Worm (Caenorhabditis elegans) whole organism, L2 larva: ENCODE measurements around the gene cyp-35A4.

Experiments used
- ceh-16 ChIP-seq: fragments of 150-350 bp; optimal IDR thresholded peaks from 2 replicates; lab custom pipeline; 2014; ENCODE audit warnings: missing biosample characterization, missing genetic modification characterization
- lin-39 ChIP-seq: fragments of 150-350 bp; optimal IDR thresholded peaks from 2 replicates; lab custom pipeline; 2014; ENCODE audit warnings: missing biosample characterization, missing genetic modification reagents, missing genetic modification characterization
- nhr-11 ChIP-seq: fragments of 150-350 bp; optimal IDR thresholded peaks from 2 replicates; lab custom pipeline; 2014; ENCODE audit warnings: missing biosample characterization, missing genetic modification characterization
- nhr-77 ChIP-seq: fragments of 150-350 bp; optimal IDR thresholded peaks from 2 replicates; lab custom pipeline; 2014; ENCODE audit warnings: missing biosample characterization, missing genetic modification characterization
- snpc-4 ChIP-seq: fragments of 150-350 bp; optimal IDR thresholded peaks from 2 replicates; lab custom pipeline; 2014; ENCODE audit warnings: missing biosample characterization, missing genetic modification characterization
- unc-55 ChIP-seq: fragments of 150-350 bp; sonication (generic microtip); optimal IDR thresholded peaks from 3 replicates; lab custom pipeline; 2014; ENCODE audit warnings: missing biosample characterization, missing genetic modification reagents, missing genetic modification characterization
- unc-62 ChIP-seq: fragments of 150-350 bp; optimal IDR thresholded peaks from 2 replicates; lab custom pipeline; 2014; ENCODE audit warnings: missing biosample characterization, missing genetic modification reagents, missing genetic modification characterization
- zag-1 ChIP-seq: fragments of 150-350 bp; optimal IDR thresholded peaks from 2 replicates; lab custom pipeline; 2014; ENCODE audit warnings: missing biosample characterization, missing genetic modification characterization

DNA sequence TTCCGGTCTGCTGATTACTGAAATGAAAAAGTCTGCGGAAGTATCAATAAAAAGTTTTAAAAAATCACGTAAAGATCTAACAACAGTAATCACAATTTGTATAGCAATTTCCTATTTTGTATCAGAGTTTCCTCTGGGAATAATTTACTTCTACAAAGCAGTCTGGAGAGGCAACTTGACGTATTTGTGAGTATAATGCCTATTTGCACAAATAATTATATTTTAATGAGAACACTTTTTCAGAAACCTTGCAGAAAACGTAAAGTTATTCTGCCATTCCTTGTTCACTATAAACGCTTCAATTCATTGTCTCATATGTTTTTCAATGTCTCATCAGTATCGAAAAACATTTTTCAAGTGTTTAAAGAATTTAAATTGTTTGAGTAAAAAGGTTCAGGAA, 12.8 kb upstream of the cyp-35A4 start:
- TF ChIP-seq unc-62 (GFP tag; lab: Kevin White, UChicago) (no peak), zag-1 (tag; lab: Kevin White, UChicago) (no peak), nhr-77 (tag; lab: Kevin White, UChicago) (no peak), nhr-11 (no peak), ceh-16 (tag; lab: Kevin White, UChicago) (no peak), unc-55 (no peak), lin-39 (tag; lab: Kevin White, UChicago) (no peak), snpc-4 (tag; lab: Kevin White, UChicago) (no peak)
